Fruit fly (Drosophila melanogaster): ENCODE measurements around the gene rdgB.
A peak's percentile ranks its signal among the peaks of the same experiment; 100 is the strongest.

The rdgB gene

DNA sequence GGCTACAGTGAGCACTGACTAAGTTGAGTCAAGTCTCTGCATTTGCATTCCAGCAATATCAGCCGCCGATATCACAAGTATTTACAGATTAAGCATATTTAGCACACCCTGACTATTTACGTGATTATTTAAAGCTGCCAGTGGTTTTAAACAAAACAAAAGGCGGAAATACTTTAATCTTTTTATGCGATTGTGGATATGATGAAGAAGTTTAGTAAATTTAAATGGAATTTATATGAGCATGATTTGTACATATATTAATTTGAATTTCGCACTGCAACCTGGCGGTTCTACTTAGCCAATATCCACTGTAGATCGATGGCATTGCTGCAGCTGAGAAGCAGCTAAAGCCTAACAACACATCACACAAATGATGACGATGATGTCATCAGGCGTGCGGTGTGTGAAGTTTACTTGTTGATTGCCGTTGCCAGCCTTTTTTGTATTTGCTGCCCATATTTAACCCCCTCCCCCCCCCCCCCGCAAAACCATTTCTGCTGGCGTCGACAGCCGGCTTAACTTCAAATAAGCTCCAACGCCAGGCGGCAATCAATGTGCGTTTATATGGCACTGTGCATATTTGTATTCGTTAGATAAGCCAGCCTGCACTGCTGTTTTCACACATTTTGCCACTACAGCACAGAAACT, 53.1 kb downstream of the rdgB start (continued):
- TF ChIP-seq wek (GFP tag; optimal IDR thresholded peaks at IDR 0.05) (no peak), CG11504 (tag; optimal IDR thresholded peaks at IDR 0.05) (peak; percentile 85), CG7357 (GFP tag; IDR thresholded peaks at IDR 0.05) (peak; percentile 71; the same call in 2 of the 3 replicates), MESR4 (GFP tag; optimal IDR thresholded peaks at IDR 0.05) (no peak), stwl (tag; optimal IDR thresholded peaks at IDR 0.05) (no peak), CG17612 (GFP tag; IDR thresholded peaks at IDR 0.05) (no peak), Max (GFP tag; optimal IDR thresholded peaks at IDR 0.05) (no peak), CG6254 (GFP tag; optimal IDR thresholded peaks at IDR 0.05) (peak; percentile 22), CG8478 (optimal IDR thresholded peaks at IDR 0.05) (no peak), jumu (GFP tag; optimal IDR thresholded peaks at IDR 0.05) (peak; percentile 59), CG8089 (GFP tag; optimal IDR thresholded peaks at IDR 0.05) (peak; percentile 13), vfl (GFP tag; optimal IDR thresholded peaks at IDR 0.05) (no peak), fd64A (GFP tag; optimal IDR thresholded peaks at IDR 0.05) (no peak), E2f2 (GFP tag; IDR thresholded peaks at IDR 0.05) (0 out of 2 replicates have a peak, but pooled peaks have one; percentile 17), CG10565 (GFP tag; optimal IDR thresholded peaks at IDR 0.05) (no peak), CG7963 (GFP tag; IDR thresholded peaks at IDR 0.05; ENCODE audit: partially characterized antibody) (no peak), CG17361 (GFP tag; IDR thresholded peaks at IDR 0.05) (peak; percentile 78), Ets65A (GFP tag) (peak; percentile 97), pan (optimal IDR thresholded peaks at IDR 0.05) (no peak), pan (GFP tag; optimal IDR thresholded peaks at IDR 0.05 in 1 of 2, IDR thresholded peaks at IDR 0.05 in 1 of 2) (no peak), crol (GFP tag; IDR thresholded peaks at IDR 0.05) (peak; percentile 75), CG10366 (GFP tag; IDR thresholded peaks at IDR 0.05) (no peak; the same call in 1 of the 2 replicates), CG18599 (GFP tag; optimal IDR thresholded peaks at IDR 0.05) (peak; percentile 60), Scr (GFP tag; IDR thresholded peaks at IDR 0.05; ENCODE audit: partially characterized antibody) (no peak), Chrac-16 (GFP tag; optimal IDR thresholded peaks at IDR 0.05) (peak; percentile 24), nau (GFP tag; optimal IDR thresholded peaks at IDR 0.05) (peak; percentile 53), tll (GFP tag; optimal IDR thresholded peaks at IDR 0.05) (no peak), Oli (tag; optimal IDR thresholded peaks at IDR 0.05) (peak; percentile 81), zen2 (GFP tag; IDR thresholded peaks at IDR 0.05; ENCODE audit: partially characterized antibody) (no peak), Sry-β (GFP tag; optimal IDR thresholded peaks at IDR 0.05) (no peak), Elba2 (GFP tag; optimal IDR thresholded peaks at IDR 0.05) (no peak), dati (GFP tag; IDR thresholded peaks at IDR 0.05) (no peak), Dbx (GFP tag; IDR thresholded peaks at IDR 0.05) (no peak), HmgD (GFP tag; optimal IDR thresholded peaks at IDR 0.05) (no peak), chinmo (GFP tag; IDR thresholded peaks at IDR 0.05; ENCODE audit: partially characterized antibody) (peak; percentile 79; the same call in 2 of the 4 replicates), CG33213 (GFP tag; optimal IDR thresholded peaks at IDR 0.05) (no peak), zen (tag; optimal IDR thresholded peaks at IDR 0.05) (peak; percentile 9), Hr78 (GFP tag; optimal IDR thresholded peaks at IDR 0.05) (peak in 1 of 2 experiments; percentile 34), CG10274 (GFP tag; optimal IDR thresholded peaks at IDR 0.05) (peak; percentile 48), Taf1 (GFP tag; IDR thresholded peaks at IDR 0.05) (no peak), zfh2 (GFP tag; optimal IDR thresholded peaks at IDR 0.05) (peak; percentile 28), Myb (GFP tag; optimal IDR thresholded peaks at IDR 0.05) (no peak), usp (GFP tag; optimal IDR thresholded peaks at IDR 0.05) (no peak), pum (GFP tag; optimal IDR thresholded peaks at IDR 0.05) (peak; percentile 44), abd-A (tag; optimal IDR thresholded peaks at IDR 0.05) (no peak), CG2199 (GFP tag; IDR thresholded peaks at IDR 0.05) (no peak), tap (tag; optimal IDR thresholded peaks at IDR 0.05) (peak; percentile 45), CG3163 (GFP tag; optimal IDR thresholded peaks at IDR 0.05) (peak; percentile 8), slbo (GFP tag; IDR thresholded peaks at IDR 0.05) (peak; percentile 43), aop (GFP tag; IDR thresholded peaks at IDR 0.05) (no peak)
